Worm (Caenorhabditis elegans) whole organism, late embryonic: Measurements from ENCODE around the gene lido-13.

Experiments used
- dve-1 ChIP-seq: sonication (generic microtip); optimal IDR thresholded peaks from 2 replicates; lab custom pipeline; 2017; ENCODE audit warnings: antibody characterized with exemption, mild to moderate bottlenecking, missing genetic modification characterization, missing compliant biosample characterization
- hlh-13 ChIP-seq: fragments of 200-800 bp; sonication (Bioruptor generic); optimal IDR thresholded peaks from 2 replicates; lab custom pipeline; 2018; ENCODE audit warnings: mild to moderate bottlenecking, missing genetic modification characterization, missing compliant biosample characterization

ce11 chrII:3053689-3054088, 432 bp downstream of the lido-13 start:
- TF ChIP-seq dve-1 (tag; lab: Kevin White, UChicago), result no peak
- TF ChIP-seq hlh-13 (GFP tag; lab: Kevin White, UChicago), result no peak
